Worm (Caenorhabditis elegans) whole organism, late embryonic: ENCODE measurements around the gene R08A2.2.

Experiments
- C08G9.2 ChIP-seq: sonication (generic microtip); optimal IDR thresholded peaks from 2 replicates; lab custom pipeline; 2016; ENCODE audit warnings: mild to moderate bottlenecking, missing genetic modification characterization, moderate library complexity, missing compliant biosample characterization
- C38D4.7 ChIP-seq: fragments of 200-800 bp; sonication (Bioruptor generic); optimal IDR thresholded peaks from 2 replicates; lab custom pipeline; 2018; ENCODE audit warnings: mild to moderate bottlenecking, missing genetic modification characterization, moderate library complexity, missing compliant biosample characterization
- K02D7.2 ChIP-seq: sonication (generic microtip); optimal IDR thresholded peaks from 2 replicates; lab custom pipeline; 2017; ENCODE audit warnings: mild to moderate bottlenecking, missing genetic modification characterization, missing compliant biosample characterization
- K09A11.1 ChIP-seq: sonication (generic microtip); optimal IDR thresholded peaks from 2 replicates; lab custom pipeline; 2017; ENCODE audit warnings: antibody characterized with exemption, mild to moderate bottlenecking, missing genetic modification characterization, missing compliant biosample characterization; ENCODE audit not compliant: insufficient read depth
- T23F11.4 ChIP-seq: fragments of 200-800 bp; sonication (Bioruptor generic); optimal IDR thresholded peaks from 2 replicates; lab custom pipeline; 2018; ENCODE audit warnings: mild to moderate bottlenecking, missing genetic modification characterization, missing compliant biosample characterization
- Y22D7AL.16 ChIP-seq: sonication (generic microtip); optimal IDR thresholded peaks from 2 replicates; lab custom pipeline; 2016; ENCODE audit warnings: missing genetic modification characterization, missing compliant biosample characterization
- ahr-1 ChIP-seq: sonication (generic microtip); optimal IDR thresholded peaks from 2 replicates; lab custom pipeline; 2016; ENCODE audit warnings: missing genetic modification characterization, missing compliant biosample characterization
- ama-1 ChIP-seq: fragments of 150-350 bp; optimal IDR thresholded peaks from 2 replicates; lab custom pipeline; 2014
- ceh-14 ChIP-seq: sonication (generic microtip); optimal IDR thresholded peaks from 2 replicates; lab custom pipeline; 2016; ENCODE audit warnings: missing genotype, missing genetic modification characterization, missing compliant biosample characterization
- ceh-18 ChIP-seq: sonication (generic microtip); optimal IDR thresholded peaks from 2 replicates; lab custom pipeline; 2016; ENCODE audit warnings: missing genetic modification characterization, missing compliant biosample characterization
- ceh-19 ChIP-seq: fragments of 200-800 bp; sonication (Bioruptor generic); optimal IDR thresholded peaks from 2 replicates; lab custom pipeline; 2018; ENCODE audit warnings: mild to moderate bottlenecking, missing genetic modification characterization, missing compliant biosample characterization
- ceh-2 ChIP-seq: sonication (generic microtip); optimal IDR thresholded peaks from 2 replicates; lab custom pipeline; 2016; ENCODE audit warnings: missing genotype, missing genetic modification characterization, missing compliant biosample characterization
- ceh-22 ChIP-seq: sonication (generic microtip); optimal IDR thresholded peaks from 2 replicates; lab custom pipeline; 2017; ENCODE audit warnings: missing biosample characterization, missing genetic modification characterization
- ceh-24 ChIP-seq: sonication (generic microtip); optimal IDR thresholded peaks from 2 replicates; lab custom pipeline; 2016; ENCODE audit warnings: mild to moderate bottlenecking, missing genetic modification characterization, missing compliant biosample characterization
- ceh-48 ChIP-seq: sonication (generic microtip); optimal IDR thresholded peaks from 2 replicates; lab custom pipeline; 2016; ENCODE audit warnings: missing genetic modification characterization, inconsistent platforms, missing compliant biosample characterization
- ceh-6 ChIP-seq: fragments of 200-800 bp; sonication (Bioruptor generic); optimal IDR thresholded peaks from 2 replicates; lab custom pipeline; 2018; ENCODE audit warnings: mild to moderate bottlenecking, missing genetic modification characterization, missing compliant biosample characterization
- che-1 ChIP-seq: sonication (generic microtip); optimal IDR thresholded peaks from 2 replicates; lab custom pipeline; 2016; ENCODE audit warnings: mild to moderate bottlenecking, missing genetic modification characterization, missing compliant biosample characterization
- dve-1 ChIP-seq: sonication (generic microtip); optimal IDR thresholded peaks from 2 replicates; lab custom pipeline; 2017; ENCODE audit warnings: antibody characterized with exemption, mild to moderate bottlenecking, missing genetic modification characterization, missing compliant biosample characterization
- elt-2 ChIP-seq: sonication (generic microtip); optimal IDR thresholded peaks from 2 replicates; lab custom pipeline; 2016; ENCODE audit warnings: missing genetic modification reagents, missing genetic modification characterization, missing compliant biosample characterization
- elt-4 ChIP-seq: sonication (generic microtip); optimal IDR thresholded peaks from 2 replicates; lab custom pipeline; 2016; ENCODE audit warnings: missing genetic modification characterization, missing compliant biosample characterization
- ets-4 ChIP-seq: sonication (generic microtip); optimal IDR thresholded peaks from 2 replicates; lab custom pipeline; 2016; ENCODE audit warnings: missing genetic modification characterization, missing compliant biosample characterization
- eyg-1 ChIP-seq: sonication (generic microtip); optimal IDR thresholded peaks from 2 replicates; lab custom pipeline; 2016; ENCODE audit warnings: missing genotype, missing genetic modification characterization, missing compliant biosample characterization
- fax-1 ChIP-seq: sonication (generic microtip); optimal IDR thresholded peaks from 2 replicates; lab custom pipeline; 2016; ENCODE audit warnings: missing genotype, missing genetic modification characterization, missing compliant biosample characterization
- fkh-6 ChIP-seq: sonication (generic microtip); optimal IDR thresholded peaks from 2 replicates; lab custom pipeline; 2016; ENCODE audit warnings: missing genetic modification characterization, missing compliant biosample characterization
- gmeb-2 ChIP-seq: sonication (generic microtip); optimal IDR thresholded peaks from 2 replicates; lab custom pipeline; 2016; ENCODE audit warnings: missing genetic modification characterization, inconsistent platforms, missing compliant biosample characterization
- hlh-13 ChIP-seq: fragments of 200-800 bp; sonication (Bioruptor generic); optimal IDR thresholded peaks from 2 replicates; lab custom pipeline; 2018; ENCODE audit warnings: mild to moderate bottlenecking, missing genetic modification characterization, missing compliant biosample characterization
- hlh-15 ChIP-seq: sonication (generic microtip); optimal IDR thresholded peaks from 2 replicates; lab custom pipeline; 2016; ENCODE audit warnings: missing genetic modification characterization, missing compliant biosample characterization
- hlh-30 ChIP-seq: sonication (generic microtip); optimal IDR thresholded peaks from 2 replicates; lab custom pipeline; 2017; ENCODE audit warnings: antibody characterized with exemption, missing genetic modification characterization, missing compliant biosample characterization; ENCODE audit not compliant: insufficient read depth
- hlh-6 ChIP-seq: sonication (generic microtip); optimal IDR thresholded peaks from 2 replicates; lab custom pipeline; 2016; ENCODE audit warnings: missing genotype, missing genetic modification characterization, missing compliant biosample characterization
- hlh-8 ChIP-seq: sonication (generic microtip); optimal IDR thresholded peaks from 2 replicates; lab custom pipeline; 2016; ENCODE audit warnings: missing genotype, missing genetic modification characterization, missing compliant biosample characterization
- lim-6 ChIP-seq: sonication (generic microtip); optimal IDR thresholded peaks from 2 replicates; lab custom pipeline; 2016; ENCODE audit warnings: missing genetic modification characterization, missing compliant biosample characterization
- madf-2 ChIP-seq: sonication (generic microtip); optimal IDR thresholded peaks from 2 replicates; lab custom pipeline; 2017; ENCODE audit warnings: missing genetic modification characterization, missing compliant biosample characterization
- mec-3 ChIP-seq: sonication (generic microtip); optimal IDR thresholded peaks from 2 replicates; lab custom pipeline; 2016; ENCODE audit warnings: borderline replicate concordance, missing genetic modification characterization, missing compliant biosample characterization
- nhr-11 ChIP-seq: fragments of 150-350 bp; optimal IDR thresholded peaks from 2 replicates; lab custom pipeline; 2014; ENCODE audit warnings: missing biosample characterization, missing genetic modification characterization
- odd-2 ChIP-seq: sonication (generic microtip); optimal IDR thresholded peaks from 2 replicates; lab custom pipeline; 2017; ENCODE audit warnings: antibody characterized with exemption, mild to moderate bottlenecking, missing genetic modification characterization, missing compliant biosample characterization
- pag-3 ChIP-seq: sonication (generic microtip); optimal IDR thresholded peaks from 2 replicates; lab custom pipeline; 2016; ENCODE audit warnings: missing compliant biosample characterization, missing genetic modification characterization, borderline replicate concordance
- pax-1 ChIP-seq: fragments of 150-350 bp; optimal IDR thresholded peaks from 2 replicates; lab custom pipeline; 2014; ENCODE audit warnings: missing biosample characterization, missing genetic modification characterization
- rnt-1 ChIP-seq: sonication (generic microtip); optimal IDR thresholded peaks from 2 replicates; lab custom pipeline; 2016; ENCODE audit warnings: missing genetic modification characterization, missing compliant biosample characterization
- sox-2 ChIP-seq: fragments of 200-800 bp; sonication (Bioruptor generic); IDR thresholded peaks from 2 replicates; pipeline ENCODE4 v1.3.6; 2022; ENCODE audit warnings: missing genetic modification reagents, missing genetic modification characterization, missing compliant biosample characterization
- sox-4 ChIP-seq: sonication (generic microtip); optimal IDR thresholded peaks from 2 replicates; lab custom pipeline; 2017; ENCODE audit warnings: mild to moderate bottlenecking, missing genetic modification characterization, inconsistent platforms, missing compliant biosample characterization
- tbx-2 ChIP-seq: sonication (generic microtip); optimal IDR thresholded peaks from 2 replicates; lab custom pipeline; 2016; ENCODE audit warnings: missing genetic modification characterization, missing compliant biosample characterization
- ttx-3 ChIP-seq: sonication (generic microtip); optimal IDR thresholded peaks from 2 replicates; lab custom pipeline; 2016; ENCODE audit warnings: missing genetic modification reagents, missing genetic modification characterization, missing compliant biosample characterization
- unc-3 ChIP-seq, 2 experiments: fragments of 200-800 bp in 1 of 2; sonication (Bioruptor generic) in 1 of 2; sonication (generic microtip) in 1 of 2; conservative IDR thresholded peaks in 1 of 2; optimal IDR thresholded peaks in 1 of 2; 2 replicates each; pipeline versions ENCODE4 v1.3.6 to Lab custom; 2016 to 2022; ENCODE audit warnings: missing compliant biosample characterization in 2 of 2, missing genetic modification characterization in 2 of 2, missing genetic modification reagents in 1 of 2
- unc-42 ChIP-seq: sonication (generic microtip); optimal IDR thresholded peaks from 2 replicates; lab custom pipeline; 2016; ENCODE audit warnings: missing genotype, missing genetic modification characterization, missing compliant biosample characterization
- unc-55 ChIP-seq: sonication (generic microtip); optimal IDR thresholded peaks from 2 replicates; lab custom pipeline; 2017; ENCODE audit warnings: missing biosample characterization, missing genetic modification reagents, missing genetic modification characterization
- zip-5 ChIP-seq: sonication (generic microtip); optimal IDR thresholded peaks from 2 replicates; lab custom pipeline; 2016; ENCODE audit warnings: missing genetic modification characterization, missing compliant biosample characterization

The R08A2.2 gene

ce11 chrV:14698666-14699065 lies 16.8 kb downstream of the R08A2.2 start, which contains the start of gene set-5:
TSS of gene set-5 (plus strand) at chrV:14698966.
- TF ChIP-seq Y22D7AL.16 (tag; lab: Kevin White, UChicago) (no peak), ceh-22 (no peak), mec-3 (tag; lab: Kevin White, UChicago) (no peak), unc-42 (no peak), ttx-3 (tag; lab: Kevin White, UChicago) (no peak), T23F11.4 (GFP tag; lab: Kevin White, UChicago) (no peak), hlh-15 (tag; lab: Kevin White, UChicago) (no peak), elt-2 (tag; lab: Kevin White, UChicago) (no peak), hlh-30 (tag; lab: Kevin White, UChicago) (no peak), pag-3 (tag; lab: Kevin White, UChicago) (no peak), hlh-13 (no peak)

ce11 chrV:14698005-14698404 lies 17.5 kb downstream of the R08A2.2 start:
- TF ChIP-seq sox-2: no peak
- no peak for TF ChIP-seq hlh-8 (tag; lab: Kevin White, UChicago)
- TF ChIP-seq ceh-14: no peak
- TF ChIP-seq hlh-6 (tag; lab: Kevin White, UChicago): no peak
- TF ChIP-seq fax-1 (tag; lab: Kevin White, UChicago): no peak
- TF ChIP-seq eyg-1 (tag; lab: Kevin White, UChicago): no peak
- no peak for TF ChIP-seq nhr-11 (tag; lab: Kevin White, UChicago)
- TF ChIP-seq pax-1: no peak
- TF ChIP-seq fkh-6 (tag; lab: Kevin White, UChicago): no peak
- no peak for TF ChIP-seq ahr-1 (tag; lab: Kevin White, UChicago)

ce11 chrV:14696604-14697307 lies 18.8 kb downstream of the R08A2.2 start, which contains the start of gene unc-112:
TSS of gene unc-112 (minus strand) at chrV:14696654.
- TF ChIP-seq sox-4 (tag; lab: Kevin White, UChicago) (no peak), lim-6 (tag; lab: Kevin White, UChicago) (no peak), ceh-6 (peak; percentile 20), gmeb-2 (tag; lab: Kevin White, UChicago) (no peak), fkh-6 (tag; lab: Kevin White, UChicago) (peak; percentile 58), Y22D7AL.16 (tag; lab: Kevin White, UChicago) (no peak), ets-4 (tag; lab: Kevin White, UChicago) (peak; percentile 53), nhr-11 (tag; lab: Kevin White, UChicago) (no peak), elt-4 (no peak), K02D7.2 (tag; lab: Kevin White, UChicago) (no peak), rnt-1 (tag; lab: Kevin White, UChicago) (peak; percentile 93), ama-1 (lab: Kevin White, UChicago) (no peak), ahr-1 (tag; lab: Kevin White, UChicago) (no peak), ceh-19 (GFP tag; lab: Kevin White, UChicago) (peak; percentile 67), C08G9.2 (tag; lab: Kevin White, UChicago) (peak; percentile 74), tbx-2 (peak; percentile 93), madf-2 (no peak), C38D4.7 (GFP tag; lab: Kevin White, UChicago) (peak; percentile 6), ceh-22 (no peak), pag-3 (tag; lab: Kevin White, UChicago) (no peak), che-1 (tag; lab: Kevin White, UChicago) (peak; percentile 32), dve-1 (no peak), K09A11.1 (peak; percentile 27), hlh-13 (no peak), ceh-18 (tag; lab: Kevin White, UChicago) (peak; percentile 95), zip-5 (tag; lab: Kevin White, UChicago) (no peak), unc-55 (GFP tag; lab: Kevin White, UChicago) (peak; percentile 96), hlh-6 (tag; lab: Kevin White, UChicago) (no peak), eyg-1 (tag; lab: Kevin White, UChicago) (peak; percentile 24), ceh-2 (tag; lab: Kevin White, UChicago) (peak; percentile 68), unc-3 (GFP tag; conservative IDR thresholded peaks at IDR 0.05; lab: Robert Waterston, UW) (no peak), unc-3 (tag; optimal IDR thresholded peaks at IDR 0.05; lab: Kevin White, UChicago) (no peak), odd-2 (no peak), unc-42 (peak; percentile 58), ceh-24 (tag; lab: Kevin White, UChicago) (no peak), ceh-48 (tag; lab: Kevin White, UChicago) (peak; percentile 3), T23F11.4 (GFP tag; lab: Kevin White, UChicago) (no peak), elt-2 (tag; lab: Kevin White, UChicago) (no peak)
